Worm (Caenorhabditis elegans): ENCODE data around the gene snf-12.

The snf-12 gene

ce11 chrX:9028909-9029520, at the start of gene snf-12:
snf-12 (plus strand) TSS chrX:9029470.
- TF ChIP-seq ceh-39 (tag; optimal IDR thresholded peaks at IDR 0.05) (no peak), nhr-237 (tag; optimal IDR thresholded peaks at IDR 0.05) (no peak), mab-5 (tag; optimal IDR thresholded peaks at IDR 0.05) (no peak), nhr-2 (tag; optimal IDR thresholded peaks at IDR 0.05) (no peak)

- TF ChIP-seq bed-3 (GFP tag; optimal IDR thresholded peaks at IDR 0.05) (no peak), sptf-1 (tag; optimal IDR thresholded peaks at IDR 0.05) (no peak), mep-1 (tag; optimal IDR thresholded peaks at IDR 0.05) (no peak), mls-2 (tag; optimal IDR thresholded peaks at IDR 0.05) (no peak), unc-120 (tag; optimal IDR thresholded peaks at IDR 0.05; ENCODE audit: poor library complexity, severe bottlenecking) (no peak), pha-4 (tag; optimal IDR thresholded peaks at IDR 0.05) (no peak), ztf-11 (tag; optimal IDR thresholded peaks at IDR 0.05) (no peak), lin-13 (tag; optimal IDR thresholded peaks at IDR 0.05) (no peak), nhr-28 (tag; optimal IDR thresholded peaks at IDR 0.05) (no peak), mab-5 (tag; optimal IDR thresholded peaks at IDR 0.05) (no peak), ces-1 (GFP tag; optimal IDR thresholded peaks at IDR 0.05) (no peak), elt-3 (tag; optimal IDR thresholded peaks at IDR 0.05) (no peak), elt-1 (tag; optimal IDR thresholded peaks at IDR 0.05; ENCODE audit: borderline replicate concordance, insufficient read depth) (no peak), nhr-76 (tag; optimal IDR thresholded peaks at IDR 0.05) (no peak), ceh-43 (GFP tag; optimal IDR thresholded peaks at IDR 0.05) (no peak), cnd-1 (tag; optimal IDR thresholded peaks at IDR 0.05) (no peak), nhr-12 (tag; optimal IDR thresholded peaks at IDR 0.05) (no peak), snpc-4 (tag; optimal IDR thresholded peaks at IDR 0.05) (no peak)
Observed at ce11 chrX:8980676-8981075, 48.6 kb upstream of the snf-12 start, which contains the start of gene nmur-1. nmur-1 (plus strand) TSS chrX:8980976.

ce11 chrX:8986452-8986851, 42.8 kb upstream of the snf-12 start:
- TF ChIP-seq lin-13 (tag; optimal IDR thresholded peaks at IDR 0.05) (no peak), elt-3 (tag; optimal IDR thresholded peaks at IDR 0.05) (no peak), ces-1 (GFP tag; optimal IDR thresholded peaks at IDR 0.05) (no peak), sem-2 (GFP tag; optimal IDR thresholded peaks at IDR 0.05) (no peak), ham-2 (GFP tag; optimal IDR thresholded peaks at IDR 0.05) (no peak), lin-32 (GFP tag; optimal IDR thresholded peaks at IDR 0.05) (no peak), unc-120 (tag; optimal IDR thresholded peaks at IDR 0.05; ENCODE audit: poor library complexity, severe bottlenecking) (peak; percentile 54), nhr-12 (tag; optimal IDR thresholded peaks at IDR 0.05) (no peak), ceh-83 (GFP tag; optimal IDR thresholded peaks at IDR 0.05) (no peak), sptf-1 (tag; optimal IDR thresholded peaks at IDR 0.05) (no peak), blmp-1 (tag; optimal IDR thresholded peaks at IDR 0.05) (no peak), mls-2 (tag; optimal IDR thresholded peaks at IDR 0.05) (no peak), pha-4 (tag; optimal IDR thresholded peaks at IDR 0.05) (no peak), mab-5 (tag; optimal IDR thresholded peaks at IDR 0.05) (no peak), zip-8 (tag; optimal IDR thresholded peaks at IDR 0.05) (no peak), nhr-2 (tag; optimal IDR thresholded peaks at IDR 0.05) (no peak), unc-62 (GFP tag; optimal IDR thresholded peaks at IDR 0.05) (peak; percentile 85), nhr-76 (tag; optimal IDR thresholded peaks at IDR 0.05) (no peak), ceh-43 (GFP tag; optimal IDR thresholded peaks at IDR 0.05) (no peak), hlh-1 (tag; optimal IDR thresholded peaks at IDR 0.05) (peak; percentile 28), flh-1 (GFP tag; optimal IDR thresholded peaks at IDR 0.05) (no peak), cnd-1 (tag; optimal IDR thresholded peaks at IDR 0.05) (no peak)

- TF ChIP-seq mab-5 (tag; optimal IDR thresholded peaks at IDR 0.05) (no peak), lin-32 (GFP tag; optimal IDR thresholded peaks at IDR 0.05) (no peak), lsy-2 (tag; optimal IDR thresholded peaks at IDR 0.05) (no peak), ceh-83 (GFP tag; optimal IDR thresholded peaks at IDR 0.05) (no peak), elt-3 (tag; optimal IDR thresholded peaks at IDR 0.05) (no peak), cnd-1 (tag; optimal IDR thresholded peaks at IDR 0.05) (no peak), snpc-4 (tag; optimal IDR thresholded peaks at IDR 0.05) (no peak)
Observed at ce11 chrX:8987828-8988227, 41.4 kb upstream of the snf-12 start, which contains the start of gene twk-18. twk-18 (plus strand) TSS chrX:8988128.

- TF ChIP-seq ztf-11 (tag; optimal IDR thresholded peaks at IDR 0.05) (no peak), lin-32 (GFP tag; optimal IDR thresholded peaks at IDR 0.05) (no peak), nhr-237 (tag; optimal IDR thresholded peaks at IDR 0.05) (no peak), M03D4.4 (tag; optimal IDR thresholded peaks at IDR 0.05) (no peak), snpc-4 (tag; optimal IDR thresholded peaks at IDR 0.05) (no peak)
Observed at ce11 chrX:8991856-8992456, 37.3 kb upstream of the snf-12 start, which contains the start of gene C24A3.4. C24A3.4 (plus strand) TSS chrX:8992406.

Data from whole organism, mixed stage, embryonic.